Worm (Caenorhabditis elegans): Measurements from ENCODE around the gene srw-69.

Gene srw-69

DNA sequence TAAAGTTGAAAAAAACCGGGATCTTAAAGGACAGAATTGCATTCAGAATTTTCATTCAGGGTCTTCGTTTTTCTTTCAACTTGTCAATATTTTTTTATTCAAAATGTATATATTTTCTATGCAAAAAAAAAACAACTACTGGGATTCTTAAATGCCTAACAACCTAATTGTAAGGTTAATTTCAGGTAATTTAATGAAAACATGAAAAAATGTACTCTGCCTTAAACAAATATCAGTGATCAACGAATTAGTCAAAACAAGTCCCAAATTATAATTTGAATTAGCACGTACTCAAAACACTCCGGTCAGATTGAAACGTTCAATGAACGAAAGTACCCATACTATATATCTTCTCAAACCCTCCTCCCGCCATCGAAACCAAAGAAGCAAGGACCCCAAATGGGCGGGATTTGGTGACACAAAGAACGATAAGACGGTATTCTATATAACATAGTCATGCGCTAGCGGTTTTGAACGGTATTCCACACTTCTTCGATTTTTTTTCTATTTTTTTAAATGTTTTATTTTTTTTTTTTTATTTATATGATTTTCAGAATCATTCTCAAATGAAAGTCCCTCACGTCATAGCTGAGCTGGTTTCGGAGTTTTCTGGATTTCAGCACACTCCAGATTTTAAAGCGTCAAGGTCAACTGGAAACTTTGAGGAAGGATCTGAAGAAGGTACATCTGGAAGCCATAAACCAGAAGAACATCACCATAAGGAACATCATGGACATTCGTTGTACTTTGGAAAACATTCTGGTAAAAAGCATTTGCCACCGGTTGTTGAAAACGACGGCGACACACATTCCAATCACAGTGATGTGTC, 6.8 kb upstream of the srw-69 start, which contains the start of the genes ddo-2 and F25E5.8 (continued):
- TF ChIP-seq hif-1 (tag; optimal IDR thresholded peaks at IDR 0.05): peak in 1 of 2 experiments; percentile 41
- no peak for TF ChIP-seq lin-15B (tag; optimal IDR thresholded peaks at IDR 0.05)
- no peak for TF ChIP-seq spr-3 (GFP tag; optimal IDR thresholded peaks at IDR 0.05)
- TF ChIP-seq lir-3 (tag; optimal IDR thresholded peaks at IDR 0.05): no peak
- no peak for TF ChIP-seq F44E2.7 (GFP tag; IDR thresholded peaks at IDR 0.05)
- TF ChIP-seq Y5F2A.4 (GFP tag; optimal IDR thresholded peaks at IDR 0.05): no peak
- no peak for TF ChIP-seq duxl-1 (tag; optimal IDR thresholded peaks at IDR 0.05; ENCODE audit: poor library complexity)
- TF ChIP-seq T26A8.4 (GFP tag; IDR thresholded peaks at IDR 0.05): no peak
- TF ChIP-seq hlh-11 (tag; optimal IDR thresholded peaks at IDR 0.05): no peak

DNA sequence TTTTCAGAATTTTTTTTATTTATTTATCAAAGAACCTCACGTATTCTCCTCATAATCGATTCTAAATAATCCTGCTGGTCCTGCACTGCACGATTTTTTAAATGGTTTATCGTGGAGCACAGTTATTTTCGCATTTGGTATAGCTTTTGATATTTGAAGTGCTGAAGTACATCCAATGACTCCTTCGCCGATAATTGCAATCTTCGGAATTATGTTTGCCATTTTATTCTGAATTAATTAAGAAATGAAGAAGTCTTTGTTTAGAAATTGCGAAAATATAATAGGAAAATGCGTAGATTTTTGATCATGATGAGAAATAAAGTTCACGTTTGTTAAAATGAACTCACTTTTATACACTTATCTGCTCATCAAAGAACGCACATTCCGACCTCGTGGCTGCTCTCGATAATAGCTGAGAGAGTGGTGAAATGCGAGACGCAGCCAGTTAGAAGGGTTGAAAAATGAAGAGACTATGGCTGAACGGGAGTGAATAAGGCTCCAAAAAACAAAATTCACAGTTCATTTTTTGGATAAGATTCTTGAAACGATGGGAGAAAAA, 6.1 kb upstream of the srw-69 start:
- TF ChIP-seq Y48G9A.11 (GFP tag; IDR thresholded peaks at IDR 0.05) (no peak), lin-1 (GFP tag; IDR thresholded peaks at IDR 0.05) (no peak), spr-1 (tag; optimal IDR thresholded peaks at IDR 0.05) (no peak), nhr-76 (tag; optimal IDR thresholded peaks at IDR 0.05) (no peak), madf-9 (GFP tag; conservative IDR thresholded peaks at IDR 0.05) (no peak), duxl-1 (tag; optimal IDR thresholded peaks at IDR 0.05; ENCODE audit: poor library complexity) (peak; percentile 23), D1046.2 (GFP tag; IDR thresholded peaks at IDR 0.05) (no peak), nhr-48 (tag; optimal IDR thresholded peaks at IDR 0.05) (peak; percentile 56), ceh-62 (tag; optimal IDR thresholded peaks at IDR 0.05) (no peak), jun-1 (tag; optimal IDR thresholded peaks at IDR 0.05) (no peak), arid-1 (GFP tag; conservative IDR thresholded peaks at IDR 0.05) (no peak), zip-2 (tag; optimal IDR thresholded peaks at IDR 0.05) (no peak), lim-7 (GFP tag; IDR thresholded peaks at IDR 0.05) (no peak), snpc-1.2 (GFP tag; IDR thresholded peaks at IDR 0.05) (no peak), mdl-1 (tag; optimal IDR thresholded peaks at IDR 0.05) (peak in 1 of 2 experiments; percentile 89), hif-1 (tag; optimal IDR thresholded peaks at IDR 0.05) (peak in 1 of 2 experiments; percentile 10), ZK337.2 (GFP tag; IDR thresholded peaks at IDR 0.05) (no peak), aly-2 (tag; optimal IDR thresholded peaks at IDR 0.05) (no peak), Y5F2A.4 (GFP tag; optimal IDR thresholded peaks at IDR 0.05) (no peak), lin-13 (GFP tag; optimal IDR thresholded peaks at IDR 0.05) (no peak), nhr-237 (tag; optimal IDR thresholded peaks at IDR 0.05) (no peak), pqm-1 (tag; optimal IDR thresholded peaks at IDR 0.05) (no peak), saeg-2 (GFP tag; IDR thresholded peaks at IDR 0.05) (no peak), mxl-3 (GFP tag; optimal IDR thresholded peaks at IDR 0.05) (peak; percentile 63), fos-1 (tag; optimal IDR thresholded peaks at IDR 0.05) (no peak), nhr-102 (tag; optimal IDR thresholded peaks at IDR 0.05) (no peak), daf-16 (GFP tag; optimal IDR thresholded peaks at IDR 0.05) (no peak), daf-16 (tag; optimal IDR thresholded peaks at IDR 0.05) (peak; percentile 62), nhr-6 (tag; optimal IDR thresholded peaks at IDR 0.05) (peak; percentile 28), F44E2.7 (GFP tag; IDR thresholded peaks at IDR 0.05) (no peak), F26F4.8 (GFP tag; conservative IDR thresholded peaks at IDR 0.05) (no peak), zfp-2 (tag; optimal IDR thresholded peaks at IDR 0.05) (no peak), set-16 (GFP tag; IDR thresholded peaks at IDR 0.05) (no peak), T26A8.4 (GFP tag; IDR thresholded peaks at IDR 0.05) (peak; percentile 11; the same call in 1 of the 2 replicates), hlh-11 (tag; optimal IDR thresholded peaks at IDR 0.05) (peak; percentile 79), egl-27 (tag; optimal IDR thresholded peaks at IDR 0.05) (no peak), lin-29 (GFP tag; IDR thresholded peaks at IDR 0.05) (no peak), F49E8.2 (tag; optimal IDR thresholded peaks at IDR 0.05; ENCODE audit: borderline replicate concordance) (no peak), snpc-4 (tag; optimal IDR thresholded peaks at IDR 0.05) (no peak), madf-5 (GFP tag; IDR thresholded peaks at IDR 0.05) (no peak), unc-39 (tag; optimal IDR thresholded peaks at IDR 0.05) (no peak), zfp-3 (GFP tag; conservative IDR thresholded peaks at IDR 0.05) (0 out of 2 replicates have a peak, but pooled peaks have one; percentile 28), ZK546.5 (tag; optimal IDR thresholded peaks at IDR 0.05) (no peak), rbr-2 (tag; optimal IDR thresholded peaks at IDR 0.05) (no peak)
